Worm (Caenorhabditis elegans): Measurements from ENCODE around the gene F35E12.6.

F35E12.6 gene

DNA sequence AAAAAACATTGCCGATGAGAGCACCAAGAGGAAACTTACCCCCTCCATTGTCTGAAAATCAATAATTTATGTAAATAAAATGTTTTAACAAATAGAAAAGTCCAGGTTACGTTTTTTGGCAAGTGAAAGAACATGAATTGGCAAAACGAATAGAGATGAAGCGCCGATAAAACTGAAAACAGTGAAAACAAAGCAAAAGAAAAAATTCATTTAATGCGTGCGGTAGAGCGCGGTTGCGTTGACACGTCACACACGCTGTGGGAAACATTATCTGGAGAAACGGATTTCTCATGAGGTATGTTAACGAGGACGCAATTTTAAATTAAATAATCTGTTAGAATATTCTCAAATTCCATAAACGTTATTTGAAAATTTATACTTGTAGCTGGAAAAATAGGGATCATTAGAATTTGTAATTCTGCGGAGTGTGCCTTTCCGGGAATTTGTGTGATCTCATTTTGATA is 20.8 kb downstream of the F35E12.6 start, which contains the start of gene zipt-9:
TSS of gene zipt-9 (minus strand) at position 51 of the 464 bp plus-strand sequence.
- TF ChIP-seq tbx-11 (GFP tag; IDR thresholded peaks at IDR 0.05) = 0 out of 2 replicates have a peak, but pooled peaks have one; percentile 45
- no peak for TF ChIP-seq hmbx-1 (tag; optimal IDR thresholded peaks at IDR 0.05)
- TF ChIP-seq scrt-1 (GFP tag; IDR thresholded peaks at IDR 0.05) = no peak
- no peak for TF ChIP-seq ama-1 (optimal IDR thresholded peaks at IDR 0.05)
- no peak for TF ChIP-seq ceh-36 (tag; optimal IDR thresholded peaks at IDR 0.05)
- TF ChIP-seq F13C5.2 (tag; optimal IDR thresholded peaks at IDR 0.05) = peak; percentile 72
- no peak for TF ChIP-seq hnd-1 (tag; optimal IDR thresholded peaks at IDR 0.05)
- peak; percentile 28 for TF ChIP-seq tra-4 (tag; optimal IDR thresholded peaks at IDR 0.05)
- TF ChIP-seq tbx-37 (GFP tag; conservative IDR thresholded peaks at IDR 0.05) = peak; percentile 70
- TF ChIP-seq ets-7 (tag; optimal IDR thresholded peaks at IDR 0.05) = peak; percentile 57
- peak; percentile 11 for TF ChIP-seq hmg-4 (GFP tag; optimal IDR thresholded peaks at IDR 0.05)
- TF ChIP-seq B0310.2 (tag; optimal IDR thresholded peaks at IDR 0.05) = peak; percentile 34
- no peak for TF ChIP-seq pes-1 (GFP tag; IDR thresholded peaks at IDR 0.05)
- no peak for TF ChIP-seq sea-1 (GFP tag; conservative IDR thresholded peaks at IDR 0.05)
- TF ChIP-seq aly-1 (tag; optimal IDR thresholded peaks at IDR 0.05) = no peak
- TF ChIP-seq ceh-13 (GFP tag; optimal IDR thresholded peaks at IDR 0.05) = no peak
- no peak for TF ChIP-seq flt-1 (GFP tag; IDR thresholded peaks at IDR 0.05)

ce11 chrV:13711060-13711459 is 25.0 kb downstream of the F35E12.6 start, which contains the start of gene srx-96:
Gene srx-96 (plus strand): TSS chrV:13711360.
- no peak for TF ChIP-seq F13C5.2 (tag; optimal IDR thresholded peaks at IDR 0.05)
- no peak for TF ChIP-seq tbx-11 (GFP tag; IDR thresholded peaks at IDR 0.05)
- no peak for TF ChIP-seq flt-1 (GFP tag; IDR thresholded peaks at IDR 0.05)
- no peak for TF ChIP-seq ama-1 (optimal IDR thresholded peaks at IDR 0.05)

DNA sequence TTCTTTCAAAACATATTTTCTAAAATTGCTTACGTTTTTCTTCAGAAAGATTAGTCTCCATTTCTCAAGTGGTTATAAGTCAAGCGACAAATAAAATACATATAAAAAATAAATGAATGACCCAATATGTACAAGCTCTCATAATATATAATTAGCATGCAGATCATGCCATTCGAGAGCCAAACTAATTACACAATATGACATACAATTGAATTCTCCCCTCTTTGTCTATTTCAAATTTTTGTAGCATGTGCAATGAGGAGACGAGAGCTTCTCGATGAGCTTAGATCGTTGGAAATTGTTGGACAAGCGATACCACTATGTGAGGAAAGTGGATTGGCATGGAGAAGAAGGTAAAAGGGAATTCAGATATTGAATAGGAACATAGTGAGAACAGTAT is 28.8 kb downstream of the F35E12.6 start, which contains the start of gene hlh-34:
TSS of gene hlh-34 (minus strand) at position 101 of the 400 bp plus-strand sequence.
- TF ChIP-seq aly-1 (tag; optimal IDR thresholded peaks at IDR 0.05) (no peak), F13C5.2 (tag; optimal IDR thresholded peaks at IDR 0.05) (no peak), hmg-4 (GFP tag; optimal IDR thresholded peaks at IDR 0.05) (no peak), B0310.2 (tag; optimal IDR thresholded peaks at IDR 0.05) (no peak)

ce11 chrV:13703960-13704359 is 32.1 kb downstream of the F35E12.6 start, which contains the start of gene T01D3.3:
Gene T01D3.3 (plus strand): TSS chrV:13704271.
- TF ChIP-seq ceh-36 (tag; optimal IDR thresholded peaks at IDR 0.05) = peak; percentile 10
- no peak for TF ChIP-seq flt-1 (GFP tag; IDR thresholded peaks at IDR 0.05)
- TF ChIP-seq B0310.2 (tag; optimal IDR thresholded peaks at IDR 0.05) = no peak

DNA sequence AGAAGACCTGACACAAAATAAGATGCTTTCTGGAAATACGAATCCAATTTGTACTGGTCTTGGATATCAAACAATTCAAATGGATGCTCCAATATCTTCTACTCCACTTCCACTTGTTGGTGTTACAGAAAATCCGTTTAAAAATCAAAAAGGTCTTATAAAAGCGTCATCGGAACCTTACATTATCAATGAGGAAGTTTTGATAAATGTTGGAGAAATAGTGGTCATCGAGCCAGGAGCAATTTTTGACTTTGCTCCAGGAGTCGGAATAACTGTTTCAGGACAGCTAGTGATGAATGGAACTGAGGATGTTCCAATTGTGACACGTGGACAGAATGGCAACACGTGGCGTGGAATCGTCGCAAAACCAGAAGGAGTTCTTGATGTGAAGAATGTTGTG is 41.9 kb downstream of the F35E12.6 start:
- TF ChIP-seq F13C5.2 (tag; optimal IDR thresholded peaks at IDR 0.05) (no peak), hmbx-1 (tag; optimal IDR thresholded peaks at IDR 0.05) (no peak), scrt-1 (GFP tag; IDR thresholded peaks at IDR 0.05) (no peak), hnd-1 (tag; optimal IDR thresholded peaks at IDR 0.05) (no peak), B0310.2 (tag; optimal IDR thresholded peaks at IDR 0.05) (no peak), hmg-4 (GFP tag; optimal IDR thresholded peaks at IDR 0.05) (no peak)

ce11 chrV:13690276-13690675 is 45.8 kb downstream of the F35E12.6 start:
- TF ChIP-seq hmg-4 (GFP tag; optimal IDR thresholded peaks at IDR 0.05) = no peak
- TF ChIP-seq ama-1 (optimal IDR thresholded peaks at IDR 0.05) = no peak

DNA sequence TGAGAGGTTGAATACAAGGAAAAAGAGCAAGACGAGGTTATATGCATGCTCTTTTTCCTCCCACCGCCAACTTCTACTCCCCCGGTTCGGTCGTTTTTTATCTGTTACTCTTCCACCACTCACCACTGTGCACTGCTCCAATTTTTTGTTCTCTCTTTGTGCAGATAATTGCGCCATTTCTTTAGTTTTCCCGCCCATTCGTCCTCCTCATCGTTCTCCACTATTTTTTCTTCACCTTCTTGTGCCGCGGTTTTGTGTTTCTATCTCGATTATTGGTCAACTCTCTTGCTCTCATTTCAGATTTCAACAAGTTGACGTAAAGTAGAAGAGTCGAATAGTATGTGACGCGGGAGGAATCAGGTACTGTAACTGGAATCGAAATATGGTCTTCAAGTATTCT is 46.5 kb downstream of the F35E12.6 start, which contains the start of gene T01D3.1:
TSS of gene T01D3.1 (plus strand) at position 301 of the 400 bp plus-strand sequence.
- no peak for TF ChIP-seq flt-1 (GFP tag; IDR thresholded peaks at IDR 0.05)
- no peak for TF ChIP-seq tbx-37 (GFP tag; conservative IDR thresholded peaks at IDR 0.05)
- TF ChIP-seq tbx-11 (GFP tag; IDR thresholded peaks at IDR 0.05) = no peak
- no peak for TF ChIP-seq ama-1 (optimal IDR thresholded peaks at IDR 0.05)
- no peak for TF ChIP-seq hmg-4 (GFP tag; optimal IDR thresholded peaks at IDR 0.05)
- no peak for TF ChIP-seq hmbx-1 (tag; optimal IDR thresholded peaks at IDR 0.05)
- no peak for TF ChIP-seq B0310.2 (tag; optimal IDR thresholded peaks at IDR 0.05)
- TF ChIP-seq aly-1 (tag; optimal IDR thresholded peaks at IDR 0.05) = no peak
- no peak for TF ChIP-seq F13C5.2 (tag; optimal IDR thresholded peaks at IDR 0.05)
- TF ChIP-seq ceh-36 (tag; optimal IDR thresholded peaks at IDR 0.05) = no peak
- no peak for TF ChIP-seq tra-4 (tag; optimal IDR thresholded peaks at IDR 0.05)
- TF ChIP-seq sea-1 (GFP tag; conservative IDR thresholded peaks at IDR 0.05) = no peak
- TF ChIP-seq ets-7 (tag; optimal IDR thresholded peaks at IDR 0.05) = no peak

- TF ChIP-seq tbx-37 (GFP tag; conservative IDR thresholded peaks at IDR 0.05) = no peak
- TF ChIP-seq ama-1 (optimal IDR thresholded peaks at IDR 0.05) = no peak
- no peak for TF ChIP-seq pes-1 (GFP tag; IDR thresholded peaks at IDR 0.05)
- TF ChIP-seq sea-1 (GFP tag; conservative IDR thresholded peaks at IDR 0.05) = no peak
- TF ChIP-seq hnd-1 (tag; optimal IDR thresholded peaks at IDR 0.05) = no peak
- TF ChIP-seq ets-7 (tag; optimal IDR thresholded peaks at IDR 0.05) = no peak
- TF ChIP-seq hmbx-1 (tag; optimal IDR thresholded peaks at IDR 0.05) = no peak
Measured at ce11 chrV:13687504-13687903, 48.5 kb downstream of the F35E12.6 start.

DNA sequence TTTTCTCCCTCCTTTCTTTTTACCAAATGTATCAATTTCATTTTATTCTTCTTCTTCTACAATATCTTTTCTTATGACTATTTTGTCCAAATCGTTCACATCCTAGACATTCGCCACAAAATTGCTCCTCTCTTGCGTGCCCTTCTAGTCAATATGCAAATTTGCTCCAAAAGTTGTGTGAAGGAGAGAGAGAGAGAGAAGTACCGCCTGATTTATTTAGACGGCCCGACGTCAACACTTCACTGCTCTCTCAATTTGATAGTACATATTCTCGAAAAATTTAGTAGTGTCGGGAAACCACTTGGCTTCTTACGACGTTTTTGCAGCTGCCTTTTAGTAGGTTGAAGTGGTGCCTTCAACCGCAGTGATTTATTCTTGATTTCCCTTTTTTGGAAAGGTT is 49.5 kb downstream of the F35E12.6 start:
- no peak for TF ChIP-seq pes-1 (GFP tag; IDR thresholded peaks at IDR 0.05)
- no peak for TF ChIP-seq scrt-1 (GFP tag; IDR thresholded peaks at IDR 0.05)
- no peak for TF ChIP-seq B0310.2 (tag; optimal IDR thresholded peaks at IDR 0.05)
- no peak for TF ChIP-seq aly-1 (tag; optimal IDR thresholded peaks at IDR 0.05)
- no peak for TF ChIP-seq ceh-13 (GFP tag; optimal IDR thresholded peaks at IDR 0.05)
- TF ChIP-seq flt-1 (GFP tag; IDR thresholded peaks at IDR 0.05) = no peak
- TF ChIP-seq tra-4 (tag; optimal IDR thresholded peaks at IDR 0.05) = no peak
- no peak for TF ChIP-seq hnd-1 (tag; optimal IDR thresholded peaks at IDR 0.05)
- TF ChIP-seq sea-1 (GFP tag; conservative IDR thresholded peaks at IDR 0.05) = no peak
- no peak for TF ChIP-seq ets-7 (tag; optimal IDR thresholded peaks at IDR 0.05)
- no peak for TF ChIP-seq ceh-36 (tag; optimal IDR thresholded peaks at IDR 0.05)
- TF ChIP-seq hmbx-1 (tag; optimal IDR thresholded peaks at IDR 0.05) = no peak
- no peak for TF ChIP-seq hmg-4 (GFP tag; optimal IDR thresholded peaks at IDR 0.05)
- no peak for TF ChIP-seq F13C5.2 (tag; optimal IDR thresholded peaks at IDR 0.05)
- no peak for TF ChIP-seq ama-1 (optimal IDR thresholded peaks at IDR 0.05)
- TF ChIP-seq tbx-11 (GFP tag; IDR thresholded peaks at IDR 0.05) = no peak

Measured in whole organism, early embryonic.